Fruit fly (Drosophila melanogaster) whole organism, embryonic: ENCODE data around the gene Dpy-30L1.

Experiments used
- Antp ChIP-seq: fragments of 200-800 bp; sonication (Bioruptor generic); optimal IDR thresholded peaks from 3 replicates; lab custom pipeline; 2016; ENCODE audit warnings: missing biosample characterization, missing genetic modification characterization
- Asciz ChIP-seq: fragments of 200-800 bp; sonication (Bioruptor generic); optimal IDR thresholded peaks from 2 replicates; lab custom pipeline; 2017; ENCODE audit warnings: missing biosample characterization, mild to moderate bottlenecking, missing genetic modification characterization, missing genetic modification reagents
- B-H2 ChIP-seq: fragments of 200-800 bp; sonication (Bioruptor generic); optimal IDR thresholded peaks from 2 replicates; lab custom pipeline; 2018; ENCODE audit warnings: missing biosample characterization, mild to moderate bottlenecking, missing genetic modification characterization
- CG10209 ChIP-seq: fragments of 200-800 bp; sonication (Bioruptor generic); optimal IDR thresholded peaks from 3 replicates; lab custom pipeline; 2017; ENCODE audit warnings: missing biosample characterization, mild to moderate bottlenecking, missing genetic modification characterization, missing genetic modification reagents
- CG10321 ChIP-seq: fragments of 200-800 bp; sonication (Bioruptor generic); IDR thresholded peaks from 2 replicates; pipeline ENCODE4 v1.3.6; 2022; ENCODE audit warnings: missing biosample characterization, missing genetic modification characterization
- CG10431 ChIP-seq: fragments of 200-800 bp; sonication (Bioruptor generic); optimal IDR thresholded peaks from 3 replicates; lab custom pipeline; 2018; ENCODE audit warnings: missing biosample characterization, mild to moderate bottlenecking, missing genetic modification characterization
- CG10543 ChIP-seq: fragments of 200-800 bp; sonication (Bioruptor generic); optimal IDR thresholded peaks from 3 replicates; lab custom pipeline; 2017; ENCODE audit warnings: missing biosample characterization, mild to moderate bottlenecking, missing genetic modification characterization, moderate library complexity
- CG10565 ChIP-seq: fragments of 200-800 bp; sonication (Bioruptor generic); optimal IDR thresholded peaks from 3 replicates; lab custom pipeline; 2016; ENCODE audit warnings: missing biosample characterization, mild to moderate bottlenecking, missing genetic modification characterization
- CG11247 ChIP-seq: fragments of 200-800 bp; sonication (Bioruptor generic); IDR thresholded peaks from 2 replicates; pipeline ENCODE4 v1.3.6; 2022; ENCODE audit warnings: missing biosample characterization, missing genetic modification characterization
- CG11456 ChIP-seq: fragments of 200-800 bp; sonication (Bioruptor generic); IDR thresholded peaks from 3 replicates; pipeline ENCODE4 v1.3.6; 2022; ENCODE audit warnings: missing biosample characterization, missing genetic modification characterization
- CG11695 ChIP-seq: fragments of 200-800 bp; sonication (Bioruptor generic); IDR thresholded peaks from 3 replicates; pipeline ENCODE4 v1.3.6; 2022; ENCODE audit warnings: missing biosample characterization, missing genetic modification characterization
- CG13123 ChIP-seq: fragments of 200-800 bp; sonication (Bioruptor generic); optimal IDR thresholded peaks from 2 replicates; lab custom pipeline; 2016; ENCODE audit warnings: missing biosample characterization, missing genetic modification characterization
- CG1603 ChIP-seq: fragments of 200-800 bp; sonication (Bioruptor generic); optimal IDR thresholded peaks from 2 replicates; lab custom pipeline; 2019; ENCODE audit warnings: missing biosample characterization, mild to moderate bottlenecking, missing genetic modification characterization, moderate library complexity
- CG1832 ChIP-seq: fragments of 200-800 bp; sonication (Bioruptor generic); optimal IDR thresholded peaks from 2 replicates; lab custom pipeline; 2017; ENCODE audit warnings: missing biosample characterization, mild to moderate bottlenecking, missing genetic modification characterization, inconsistent platforms
- CG2678 ChIP-seq: fragments of 200-800 bp; sonication (Bioruptor generic); optimal IDR thresholded peaks from 3 replicates; lab custom pipeline; 2019; ENCODE audit warnings: missing biosample characterization, mild to moderate bottlenecking, missing genetic modification characterization, moderate library complexity
- CG32532 ChIP-seq: fragments of 200-800 bp; sonication (Bioruptor generic); IDR thresholded peaks from 2 replicates; pipeline ENCODE4 v1.3.6; 2022; ENCODE audit warnings: missing biosample characterization, missing genetic modification characterization
- CG34224 ChIP-seq: fragments of 200-800 bp; sonication (Bioruptor generic); IDR thresholded peaks from 3 replicates; pipeline ENCODE4 v1.3.6; 2022; ENCODE audit warnings: missing biosample characterization, missing genetic modification characterization; ENCODE audit not compliant: partially characterized antibody
- CG3726 ChIP-seq: fragments of 200-800 bp; sonication (Bioruptor generic); IDR thresholded peaks from 3 replicates; pipeline ENCODE4, ENCODE4 v1.3.6; 2022; ENCODE audit warnings: missing biosample characterization, missing genetic modification characterization
- CG3847 ChIP-seq: fragments of 200-800 bp; sonication (Bioruptor generic); IDR thresholded peaks from 2 replicates; pipeline ENCODE4 v1.3.6; 2022; ENCODE audit warnings: missing biosample characterization, missing genetic modification characterization
- CG3995 ChIP-seq: fragments of 200-800 bp; sonication (Bioruptor generic); optimal IDR thresholded peaks from 3 replicates; lab custom pipeline; 2016; ENCODE audit warnings: missing biosample characterization, missing genetic modification characterization
- CG6854 ChIP-seq: fragments of 200-800 bp; sonication (Bioruptor generic); optimal IDR thresholded peaks from 3 replicates; lab custom pipeline; 2017; ENCODE audit warnings: missing biosample characterization, mild to moderate bottlenecking, missing genetic modification characterization
- CG7271 ChIP-seq: fragments of 200-800 bp; sonication (Bioruptor generic); optimal IDR thresholded peaks from 2 replicates; lab custom pipeline; 2018; ENCODE audit warnings: missing biosample characterization, mild to moderate bottlenecking, missing genetic modification characterization, moderate library complexity
- CG7372 ChIP-seq: fragments of 200-800 bp; sonication (Bioruptor generic); IDR thresholded peaks from 2 replicates; pipeline ENCODE4 v1.3.6; 2022; ENCODE audit warnings: missing biosample characterization, missing genetic modification characterization
- CG9876 ChIP-seq: fragments of 200-800 bp; sonication (Bioruptor generic); optimal IDR thresholded peaks from 2 replicates; lab custom pipeline; 2016; ENCODE audit warnings: missing biosample characterization, missing genetic modification characterization
- CG9932 ChIP-seq: fragments of 200-800 bp; sonication (Bioruptor generic); IDR thresholded peaks from 2 replicates; pipeline ENCODE4 v1.3.6; 2022; ENCODE audit warnings: missing biosample characterization, missing genetic modification characterization
- CkIIα-i1 ChIP-seq: fragments of 200-800 bp; sonication (Bioruptor generic); IDR thresholded peaks from 2 replicates; pipeline ENCODE4 v1.3.6; 2022; ENCODE audit warnings: missing biosample characterization, missing genetic modification characterization
- E2f1 ChIP-seq: fragments of 200-800 bp; sonication (Bioruptor generic); IDR thresholded peaks from 2 replicates; pipeline ENCODE4 v1.3.6; 2022; ENCODE audit warnings: missing biosample characterization, missing genetic modification characterization
- Hsf ChIP-seq: fragments of 200-800 bp; sonication (Bioruptor generic); optimal IDR thresholded peaks from 3 replicates; lab custom pipeline; 2016; ENCODE audit warnings: missing biosample characterization, missing genetic modification characterization
- Kr ChIP-seq: fragments of 200-800 bp; sonication (Bioruptor generic); optimal IDR thresholded peaks from 2 replicates; lab custom pipeline; 2017; ENCODE audit warnings: missing biosample characterization, mild to moderate bottlenecking, missing genetic modification characterization
- Lhr ChIP-seq: fragments of 200-800 bp; sonication (Bioruptor generic); optimal IDR thresholded peaks from 3 replicates; lab custom pipeline; 2017; ENCODE audit warnings: mild to moderate bottlenecking, missing biosample characterization, missing genetic modification reagents, missing genetic modification characterization
- MBD-R2 ChIP-seq: fragments of 200-800 bp; sonication (Bioruptor generic); IDR thresholded peaks from 2 replicates; pipeline ENCODE4 v1.3.6; 2022; ENCODE audit warnings: missing biosample characterization, missing genetic modification characterization
- Med ChIP-seq: fragments of 200-800 bp; sonication (Bioruptor generic); peaks from one replicate; lab custom pipeline; 2016; ENCODE audit warnings: missing biosample characterization, missing genetic modification characterization, mild to moderate bottlenecking, inconsistent platforms, moderate library complexity
- Poxn ChIP-seq: fragments of 200-800 bp; sonication (Bioruptor generic); IDR thresholded peaks from 2 replicates; pipeline ENCODE4 v1.3.6; 2022; ENCODE audit warnings: missing biosample characterization, missing genetic modification characterization
- Scr ChIP-seq: fragments of 200-800 bp; sonication (Bioruptor generic); IDR thresholded peaks from 2 replicates; pipeline ENCODE4 v1.3.6; 2022; ENCODE audit warnings: missing biosample characterization, missing genetic modification characterization; ENCODE audit not compliant: partially characterized antibody
- Sox100B ChIP-seq: fragments of 200-800 bp; sonication (Bioruptor generic); optimal IDR thresholded peaks from 3 replicates; lab custom pipeline; 2018; ENCODE audit warnings: missing biosample characterization, mild to moderate bottlenecking, missing genetic modification characterization
- Vsx1 ChIP-seq: fragments of 200-800 bp; sonication (Bioruptor generic); optimal IDR thresholded peaks from 2 replicates; lab custom pipeline; 2017; ENCODE audit warnings: missing biosample characterization, mild to moderate bottlenecking, missing genetic modification characterization, missing genetic modification reagents
- Xrp1 ChIP-seq: fragments of 200-800 bp; sonication (Bioruptor generic); IDR thresholded peaks from 2 replicates; pipeline ENCODE4 v1.3.6; 2022; ENCODE audit warnings: missing biosample characterization, missing genetic modification characterization
- YL-1 ChIP-seq: fragments of 200-800 bp; sonication (Bioruptor generic); optimal IDR thresholded peaks from 3 replicates; lab custom pipeline; 2017; ENCODE audit warnings: missing biosample characterization, mild to moderate bottlenecking, missing genetic modification characterization
- btn ChIP-seq: fragments of 200-800 bp; sonication (Bioruptor generic); optimal IDR thresholded peaks from 2 replicates; lab custom pipeline; 2016; ENCODE audit warnings: missing biosample characterization, missing genetic modification characterization
- fd102C ChIP-seq: fragments of 200-800 bp; sonication (Bioruptor generic); optimal IDR thresholded peaks from 2 replicates; lab custom pipeline; 2018; ENCODE audit warnings: missing biosample characterization, mild to moderate bottlenecking, missing genetic modification characterization, moderate library complexity
- gem ChIP-seq: fragments of 200-800 bp; sonication (Bioruptor generic); optimal IDR thresholded peaks from 2 replicates; lab custom pipeline; 2019; ENCODE audit warnings: missing biosample characterization, mild to moderate bottlenecking, missing genetic modification characterization, moderate library complexity
- jumu ChIP-seq: fragments of 200-800 bp; sonication (Bioruptor generic); optimal IDR thresholded peaks from 3 replicates; lab custom pipeline; 2016; ENCODE audit warnings: missing biosample characterization, missing genetic modification characterization
- lola ChIP-seq, 3 experiments: fragments of >200 bp in 2 of 3; fragments of 200-800 bp in 1 of 3; sonication (Bioruptor generic) in 1 of 3; optimal IDR thresholded peaks; 2 replicates each; lab custom pipeline; 2017 to 2019; ENCODE audit warnings: missing biosample characterization in 3 of 3, missing genetic modification characterization in 3 of 3, mild to moderate bottlenecking in 1 of 3, moderate library complexity in 1 of 3
- nerfin-2 ChIP-seq: fragments of 200-800 bp; sonication (Bioruptor generic); IDR thresholded peaks from 2 replicates; pipeline ENCODE4 v1.3.6; 2022; ENCODE audit warnings: missing biosample characterization, missing genetic modification characterization; ENCODE audit not compliant: partially characterized antibody
- phol ChIP-seq: fragments of 200-800 bp; sonication (Bioruptor generic); optimal IDR thresholded peaks from 3 replicates; lab custom pipeline; 2018; ENCODE audit warnings: missing biosample characterization, mild to moderate bottlenecking, missing genetic modification characterization, moderate library complexity
- prd ChIP-seq, 3 experiments: fragments of >200 bp in 2 of 3; fragments of 200-800 bp in 1 of 3; sonication (Bioruptor generic) in 1 of 3; optimal IDR thresholded peaks in 2 of 3; IDR thresholded peaks in 1 of 3; 2 replicates in 2 of 3; 3 replicates in 1 of 3; pipeline versions ENCODE4 v1.3.6 to Lab custom; 2017 to 2022; ENCODE audit warnings: missing biosample characterization in 1 of 3, missing genetic modification characterization in 1 of 3
- sug ChIP-seq: fragments of 200-800 bp; optimal IDR thresholded peaks from 2 replicates; lab custom pipeline; 2019; ENCODE audit warnings: missing biosample characterization, mild to moderate bottlenecking, missing genetic modification characterization, moderate library complexity
- tap ChIP-seq: fragments of 200-800 bp; optimal IDR thresholded peaks from 3 replicates; lab custom pipeline; 2019; ENCODE audit warnings: missing biosample characterization, mild to moderate bottlenecking, missing genetic modification characterization, moderate library complexity
- tup ChIP-seq: fragments of 200-800 bp; sonication (Bioruptor generic); optimal IDR thresholded peaks from 2 replicates; lab custom pipeline; 2016; ENCODE audit warnings: missing biosample characterization, mild to moderate bottlenecking, missing genetic modification characterization, moderate library complexity

The Dpy-30L1 gene

dm6 chr2L:10767597-10768188 lies 35.2 kb downstream of the Dpy-30L1 start, which contains the start of gene Ubc2 (continued):
- TF ChIP-seq tap (no peak), YL-1 (GFP tag; lab: Kevin White, UChicago) (peak; percentile 54), CG9876 (GFP tag; lab: Kevin White, UChicago) (no peak), CG13123 (GFP tag; lab: Kevin White, UChicago) (no peak), gem (tag; lab: Kevin White, UChicago) (no peak), Asciz (GFP tag; lab: Kevin White, UChicago) (no peak), fd102C (no peak), tup (GFP tag; lab: Kevin White, UChicago) (no peak), CG10209 (GFP tag; lab: Kevin White, UChicago) (no peak), Poxn (GFP tag; lab: Robert Waterston, UW) (no peak), CG7271 (tag; lab: Kevin White, UChicago) (no peak), CkIIα-i1 (GFP tag; lab: Robert Waterston, UW) (no peak), Med (peak; percentile 93), E2f1 (GFP tag; lab: Robert Waterston, UW) (no peak), CG10565 (GFP tag; lab: Kevin White, UChicago) (no peak), CG2678 (tag; lab: Kevin White, UChicago) (no peak), btn (GFP tag; lab: Kevin White, UChicago) (no peak), jumu (peak; percentile 16), sug (tag; lab: Kevin White, UChicago) (no peak), CG1832 (GFP tag; lab: Kevin White, UChicago) (peak; percentile 73), B-H2 (no peak), CG3847 (GFP tag; lab: Robert Waterston, UW) (peak; percentile 40), nerfin-2 (GFP tag; lab: Robert Waterston, UW) (peak; percentile 77), CG11695 (GFP tag; lab: Robert Waterston, UW) (no peak), CG6854 (GFP tag; lab: Kevin White, UChicago) (no peak), CG7372 (no peak), CG10543 (GFP tag; lab: Kevin White, UChicago) (no peak), Sox100B (no peak), CG11456 (GFP tag; lab: Robert Waterston, UW) (0 out of 3 replicates have a peak, but pooled peaks have one; percentile 34), CG34224 (peak; percentile 85), Kr (GFP tag; lab: Kevin White, UChicago) (no peak), Lhr (GFP tag; lab: Kevin White, UChicago) (peak; percentile 48), Antp (peak; percentile 44), CG1603 (tag; lab: Kevin White, UChicago) (peak; percentile 69), Vsx1 (GFP tag; lab: Kevin White, UChicago) (no peak), phol (peak; percentile 34), CG9932 (GFP tag; lab: Robert Waterston, UW) (peak; percentile 68), CG10431 (GFP tag; lab: Kevin White, UChicago) (no peak), CG3995 (GFP tag; lab: Kevin White, UChicago) (no peak), prd (optimal IDR thresholded peaks at IDR 0.05; lab: Kevin White, UChicago) (no peak), prd (GFP tag; IDR thresholded peaks at IDR 0.05; lab: Robert Waterston, UW) (peak; percentile 33; the same call in 2 of the 3 replicates), CG10321 (GFP tag; lab: Robert Waterston, UW) (no peak), MBD-R2 (GFP tag; lab: Robert Waterston, UW) (peak; percentile 93), CG32532 (GFP tag; lab: Robert Waterston, UW) (peak; percentile 49), CG3726 (GFP tag; lab: Robert Waterston, UW) (no peak), Scr (peak; percentile 84), CG11247 (GFP tag; lab: Robert Waterston, UW) (no peak), Xrp1 (GFP tag; lab: Robert Waterston, UW) (no peak), Hsf (GFP tag; lab: Kevin White, UChicago) (peak; percentile 34), lola (GFP tag; optimal IDR thresholded peaks at IDR 0.05; lab: Kevin White, UChicago) (no peak)
